Fruit fly (Drosophila melanogaster) Kc167 (cell line): ENCODE data around the gene CG9691.

Source experiments
- Myc ChIP-seq: fragments of >200 bp; optimal IDR thresholded peaks from 2 replicates; lab custom pipeline; 2017; ENCODE audit warnings: missing external identifiers
- Sin3A ChIP-seq: fragments of >200 bp; optimal IDR thresholded peaks from 2 replicates; lab custom pipeline; 2018; ENCODE audit warnings: missing external identifiers
- h ChIP-seq: fragments of >200 bp; optimal IDR thresholded peaks from 3 replicates; lab custom pipeline; 2018; ENCODE audit warnings: missing external identifiers
- insv ChIP-seq: fragments of >200 bp; optimal IDR thresholded peaks from 3 replicates; lab custom pipeline; 2018; ENCODE audit warnings: missing external identifiers
- psq ChIP-seq: fragments of >200 bp; optimal IDR thresholded peaks from 2 replicates; lab custom pipeline; 2017; ENCODE audit warnings: missing external identifiers
- ttk ChIP-seq: sonication (Bioruptor generic); optimal IDR thresholded peaks from 2 replicates; lab custom pipeline; 2017; ENCODE audit warnings: missing external identifiers

The CG9691 gene

dm6 chrX:9882900-9883299 is 1.3 kb upstream of the CG9691 start:
- TF ChIP-seq insv = no peak
- no peak for TF ChIP-seq Myc (lab: Kevin White, UChicago)
- TF ChIP-seq h = no peak
- no peak for TF ChIP-seq ttk
- TF ChIP-seq Sin3A = no peak
- TF ChIP-seq psq (lab: Kevin White, UChicago) = no peak

dm6 chrX:9885363-9885762 is 1.1 kb downstream of the CG9691 start:
- no peak for TF ChIP-seq Myc (lab: Kevin White, UChicago)

- no peak for TF ChIP-seq Myc (lab: Kevin White, UChicago)
- no peak for TF ChIP-seq h
- TF ChIP-seq Sin3A = no peak
- no peak for TF ChIP-seq psq (lab: Kevin White, UChicago)
- no peak for TF ChIP-seq ttk
- TF ChIP-seq insv = no peak
These were observed 5.4 kb downstream of the CG9691 start for dm6 chrX:9889686-9890085.

- TF ChIP-seq ttk (no peak), psq (lab: Kevin White, UChicago) (no peak), Myc (lab: Kevin White, UChicago) (no peak), Sin3A (no peak), insv (no peak), h (no peak)
These were observed 8.6 kb downstream of the CG9691 start for dm6 chrX:9892834-9893233.

dm6 chrX:9897599-9897998 is 13.4 kb downstream of the CG9691 start:
- TF ChIP-seq insv = no peak
- no peak for TF ChIP-seq psq (lab: Kevin White, UChicago)
- no peak for TF ChIP-seq ttk
- no peak for TF ChIP-seq h
- no peak for TF ChIP-seq Myc (lab: Kevin White, UChicago)
- no peak for TF ChIP-seq Sin3A

- TF ChIP-seq Myc (lab: Kevin White, UChicago) = no peak
These were observed 15.4 kb downstream of the CG9691 start, which contains the start of gene CG15249 for dm6 chrX:9899535-9900179. Gene CG15249, minus strand, starts transcription at chrX:9899585.

- TF ChIP-seq ttk = no peak
- no peak for TF ChIP-seq Sin3A
- TF ChIP-seq psq (lab: Kevin White, UChicago) = no peak
- TF ChIP-seq Myc (lab: Kevin White, UChicago) = no peak
- no peak for TF ChIP-seq insv
- no peak for TF ChIP-seq h
These were observed 25.1 kb downstream of the CG9691 start for dm6 chrX:9909384-9909783.

dm6 chrX:9911026-9911425 is 26.8 kb downstream of the CG9691 start, which contains the start of gene CG1986:
Gene CG1986, minus strand, starts transcription at chrX:9911126.
- TF ChIP-seq ttk (no peak), insv (no peak), psq (lab: Kevin White, UChicago) (no peak), Myc (lab: Kevin White, UChicago) (no peak), Sin3A (no peak), h (no peak)

- TF ChIP-seq psq (lab: Kevin White, UChicago) = no peak
- TF ChIP-seq ttk = no peak
- no peak for TF ChIP-seq Sin3A
- TF ChIP-seq Myc (lab: Kevin White, UChicago) = no peak
- TF ChIP-seq insv = no peak
- TF ChIP-seq h = no peak
These were observed 27.5 kb downstream of the CG9691 start for dm6 chrX:9911751-9912150.

- TF ChIP-seq ttk (no peak), h (no peak), insv (no peak), Myc (lab: Kevin White, UChicago) (no peak), Sin3A (no peak), psq (lab: Kevin White, UChicago) (no peak)
These were observed 46.6 kb downstream of the CG9691 start, which contains the start of gene Idgf4 for dm6 chrX:9930882-9931281. Gene Idgf4, minus strand, starts transcription at chrX:9930948.

- TF ChIP-seq h (no peak), ttk (no peak), insv (no peak), Myc (lab: Kevin White, UChicago) (no peak), psq (lab: Kevin White, UChicago) (no peak), Sin3A (no peak)
These were observed 48.2 kb downstream of the CG9691 start for dm6 chrX:9932296-9932892.
